Worm (Caenorhabditis elegans): Measurements from ENCODE around the gene F08H9.4.

The F08H9.4 gene

ce11 chrV:14496446-14496845 lies 32.2 kb upstream of the F08H9.4 start:
- no peak for TF ChIP-seq C38D4.7 (GFP tag; optimal IDR thresholded peaks at IDR 0.05)
- peak; percentile 74 for TF ChIP-seq unc-42 (tag; optimal IDR thresholded peaks at IDR 0.05)
- no peak for TF ChIP-seq ceh-18 (tag; optimal IDR thresholded peaks at IDR 0.05)
- TF ChIP-seq ceh-31 (tag; optimal IDR thresholded peaks at IDR 0.05), result peak; percentile 20
- peak; percentile 40 for TF ChIP-seq ceh-6 (GFP tag; optimal IDR thresholded peaks at IDR 0.05)
- no peak for TF ChIP-seq ztf-16 (tag; optimal IDR thresholded peaks at IDR 0.05)
- TF ChIP-seq hlh-30 (tag; optimal IDR thresholded peaks at IDR 0.05; ENCODE audit: insufficient read depth), result no peak
- TF ChIP-seq pat-9 (tag; optimal IDR thresholded peaks at IDR 0.05), result no peak
- TF ChIP-seq lin-11 (tag; optimal IDR thresholded peaks at IDR 0.05), result no peak
- TF ChIP-seq pax-1 (tag; optimal IDR thresholded peaks at IDR 0.05), result no peak
- no peak for TF ChIP-seq pha-2 (tag; optimal IDR thresholded peaks at IDR 0.05)
- TF ChIP-seq ets-4 (tag; optimal IDR thresholded peaks at IDR 0.05), result no peak
- TF ChIP-seq eyg-1 (tag; optimal IDR thresholded peaks at IDR 0.05), result no peak
- no peak for TF ChIP-seq nhr-11 (tag; optimal IDR thresholded peaks at IDR 0.05)
- no peak for TF ChIP-seq pha-4 (tag; optimal IDR thresholded peaks at IDR 0.05)
- TF ChIP-seq elt-2 (tag; optimal IDR thresholded peaks at IDR 0.05), result no peak
- no peak for TF ChIP-seq pag-3 (tag; optimal IDR thresholded peaks at IDR 0.05; ENCODE audit: borderline replicate concordance)
- no peak for TF ChIP-seq fkh-6 (tag; optimal IDR thresholded peaks at IDR 0.05)

ce11 chrV:14495493-14495892 lies 31.3 kb upstream of the F08H9.4 start:
- TF ChIP-seq C38D4.7 (GFP tag; optimal IDR thresholded peaks at IDR 0.05) (no peak), tbx-7 (tag; optimal IDR thresholded peaks at IDR 0.05) (no peak), unc-55 (GFP tag; optimal IDR thresholded peaks at IDR 0.05) (no peak), pag-3 (tag; optimal IDR thresholded peaks at IDR 0.05; ENCODE audit: borderline replicate concordance) (no peak), syd-9 (tag; optimal IDR thresholded peaks at IDR 0.05) (no peak), nhr-232 (tag; optimal IDR thresholded peaks at IDR 0.05) (no peak), ttx-3 (tag; optimal IDR thresholded peaks at IDR 0.05) (no peak), lim-6 (tag; optimal IDR thresholded peaks at IDR 0.05) (no peak), ceh-6 (GFP tag; optimal IDR thresholded peaks at IDR 0.05) (no peak), ceh-31 (tag; optimal IDR thresholded peaks at IDR 0.05) (no peak), pha-4 (tag; optimal IDR thresholded peaks at IDR 0.05) (no peak), K02D7.2 (tag; optimal IDR thresholded peaks at IDR 0.05) (no peak), pqm-1 (tag; optimal IDR thresholded peaks at IDR 0.05) (no peak), ceh-34 (tag; optimal IDR thresholded peaks at IDR 0.05) (no peak), sox-4 (tag; optimal IDR thresholded peaks at IDR 0.05) (no peak), dve-1 (tag; optimal IDR thresholded peaks at IDR 0.05) (no peak)

ce11 chrV:14493665-14494064 lies 29.4 kb upstream of the F08H9.4 start:
- no peak for TF ChIP-seq dmd-4 (tag; optimal IDR thresholded peaks at IDR 0.05; ENCODE audit: borderline replicate concordance)
- no peak for TF ChIP-seq ceh-19 (GFP tag; optimal IDR thresholded peaks at IDR 0.05)
- no peak for TF ChIP-seq unc-86 (tag; optimal IDR thresholded peaks at IDR 0.05)
- no peak for TF ChIP-seq Y22D7AL.16 (tag; optimal IDR thresholded peaks at IDR 0.05)
- no peak for TF ChIP-seq pha-2 (tag; optimal IDR thresholded peaks at IDR 0.05)
- TF ChIP-seq nfya-1 (tag; optimal IDR thresholded peaks at IDR 0.05), result peak; percentile 84

- TF ChIP-seq fax-1 (tag; optimal IDR thresholded peaks at IDR 0.05), result no peak
- no peak for TF ChIP-seq ceh-22 (tag; optimal IDR thresholded peaks at IDR 0.05)
- peak; percentile 24 for TF ChIP-seq ceh-31 (tag; optimal IDR thresholded peaks at IDR 0.05)
- peak; percentile 35 for TF ChIP-seq ceh-14 (tag; optimal IDR thresholded peaks at IDR 0.05)
- TF ChIP-seq unc-42 (tag; optimal IDR thresholded peaks at IDR 0.05), result peak; percentile 87
- peak; percentile 23 for TF ChIP-seq C08G9.2 (tag; optimal IDR thresholded peaks at IDR 0.05)
- TF ChIP-seq Y22D7AL.16 (tag; optimal IDR thresholded peaks at IDR 0.05), result no peak
- no peak for TF ChIP-seq fkh-6 (tag; optimal IDR thresholded peaks at IDR 0.05)
- peak; percentile 46 for TF ChIP-seq tbx-2 (tag; optimal IDR thresholded peaks at IDR 0.05)
These were observed 26.9 kb upstream of the F08H9.4 start for ce11 chrV:14491097-14491496.

Data from whole organism, late embryonic.